Worm (Caenorhabditis elegans) whole organism, L4 larva: ENCODE results near the gene vha-13.
A peak's percentile ranks its signal among the peaks of the same experiment; 100 is the strongest.

ENCODE experiments used
- D1046.2 ChIP-seq: fragments of 200-800 bp; sonication (Bioruptor generic); IDR thresholded peaks from 2 replicates; pipeline ENCODE4 v1.3.6; 2022; ENCODE audit warnings: missing genetic modification characterization, missing compliant biosample characterization
- R02D3.7 ChIP-seq: fragments of 150-350 bp; sonication (generic microtip); optimal IDR thresholded peaks from 3 replicates; lab custom pipeline; 2014; ENCODE audit warnings: missing biosample characterization, missing genetic modification characterization
- aha-1 ChIP-seq: fragments of 150-350 bp; peaks from one replicate; lab custom pipeline; 2014; ENCODE audit warnings: missing biosample characterization, missing genetic modification characterization
- attf-4 ChIP-seq: sonication (generic microtip); optimal IDR thresholded peaks from 3 replicates; lab custom pipeline; 2017; ENCODE audit warnings: missing biosample characterization, missing genetic modification characterization
- ces-1 ChIP-seq: fragments of 150-350 bp; sonication (generic microtip); optimal IDR thresholded peaks from 4 replicates; lab custom pipeline; 2014; ENCODE audit warnings: missing biosample characterization, missing genetic modification reagents, missing genetic modification characterization
- daf-16 ChIP-seq, 3 experiments: sonication (generic microtip); optimal IDR thresholded peaks; 2 replicates each; lab custom pipeline; 2016 to 2017; ENCODE audit warnings: missing genetic modification characterization in 3 of 3, missing genetic modification reagents in 3 of 3, mild to moderate bottlenecking in 2 of 3, missing compliant biosample characterization in 2 of 3, missing biosample characterization in 1 of 3, moderate library complexity in 1 of 3
- daf-19 ChIP-seq: fragments of 200-800 bp; sonication (Bioruptor generic); conservative IDR thresholded peaks from 2 replicates; pipeline ENCODE4 v1.3.6; 2022; ENCODE audit warnings: missing genetic modification characterization, missing compliant biosample characterization
- dmd-8 ChIP-seq: fragments of 200-800 bp; sonication (Bioruptor generic); IDR thresholded peaks from 2 replicates; pipeline ENCODE4 v1.3.6; 2022; ENCODE audit warnings: missing genetic modification characterization, missing compliant biosample characterization
- dmd-9 ChIP-seq: fragments of 200-800 bp; sonication (Bioruptor generic); IDR thresholded peaks from 2 replicates; pipeline ENCODE4 v1.3.6; 2022; ENCODE audit warnings: missing genetic modification reagents, missing genetic modification characterization, missing compliant biosample characterization
- dve-1 ChIP-seq: sonication (generic microtip); optimal IDR thresholded peaks from 2 replicates; lab custom pipeline; 2017; ENCODE audit warnings: antibody characterized with exemption, mild to moderate bottlenecking, missing genetic modification characterization, missing compliant biosample characterization; ENCODE audit not compliant: insufficient read depth
- egl-27 ChIP-seq: sonication (generic microtip); optimal IDR thresholded peaks from 3 replicates; lab custom pipeline; 2017; ENCODE audit warnings: missing biosample characterization, missing genetic modification reagents, missing genetic modification characterization
- hlh-11 ChIP-seq: fragments of 200-800 bp; sonication (Bioruptor generic); optimal IDR thresholded peaks from 2 replicates; lab custom pipeline; 2018; ENCODE audit warnings: mild to moderate bottlenecking, missing genetic modification characterization, missing compliant biosample characterization
- hlh-30 ChIP-seq: sonication (generic microtip); optimal IDR thresholded peaks from 2 replicates; lab custom pipeline; 2017; ENCODE audit warnings: antibody characterized with exemption, mild to moderate bottlenecking, missing genetic modification characterization, missing compliant biosample characterization; ENCODE audit not compliant: insufficient read depth
- hmg-1.1 ChIP-seq: fragments of 200-800 bp; sonication (Bioruptor generic); IDR thresholded peaks from 2 replicates; pipeline ENCODE4 v1.3.6; 2022; ENCODE audit warnings: missing genetic modification reagents, missing genetic modification characterization, missing compliant biosample characterization
- lim-7 ChIP-seq: fragments of 200-800 bp; sonication (Bioruptor generic); IDR thresholded peaks from 2 replicates; pipeline ENCODE4 v1.3.6; 2022; ENCODE audit warnings: missing genetic modification characterization, missing compliant biosample characterization
- lin-15B ChIP-seq: fragments of 150-350 bp; sonication (generic microtip); optimal IDR thresholded peaks from 3 replicates; lab custom pipeline; 2014; ENCODE audit warnings: missing biosample characterization, missing genetic modification characterization
- lin-38 ChIP-seq: fragments of 200-800 bp; sonication (Bioruptor generic); IDR thresholded peaks from 2 replicates; pipeline ENCODE4 v1.3.6; 2022; ENCODE audit warnings: missing genetic modification reagents, missing genetic modification characterization, missing compliant biosample characterization
- lir-3 ChIP-seq: sonication (generic microtip); optimal IDR thresholded peaks from 2 replicates; lab custom pipeline; 2016; ENCODE audit warnings: mild to moderate bottlenecking, missing genetic modification characterization, missing compliant biosample characterization
- lsy-2 ChIP-seq, 2 experiments: fragments of 150-350 bp in 1 of 2; sonication (generic microtip) in 1 of 2; optimal IDR thresholded peaks; 2 replicates each; lab custom pipeline; 2014 to 2017; ENCODE audit warnings: missing biosample characterization in 2 of 2, missing genetic modification characterization in 2 of 2
- mdl-1 ChIP-seq, 2 experiments: fragments of 150-350 bp in 1 of 2; sonication (generic microtip) in 1 of 2; optimal IDR thresholded peaks; 2 replicates each; lab custom pipeline; 2014 to 2017; ENCODE audit warnings: missing biosample characterization in 2 of 2, missing genetic modification characterization in 2 of 2
- mep-1 ChIP-seq: fragments of 150-350 bp; sonication (generic microtip); optimal IDR thresholded peaks from 3 replicates; lab custom pipeline; 2014; ENCODE audit warnings: missing biosample characterization, missing genetic modification characterization
- mxl-3 ChIP-seq: fragments of 200-800 bp; sonication (Bioruptor generic); optimal IDR thresholded peaks from 2 replicates; lab custom pipeline; 2018; ENCODE audit warnings: mild to moderate bottlenecking, missing genetic modification characterization, missing compliant biosample characterization
- nhr-102 ChIP-seq: sonication (generic microtip); optimal IDR thresholded peaks from 2 replicates; lab custom pipeline; 2016; ENCODE audit warnings: mild to moderate bottlenecking, missing genetic modification characterization, moderate library complexity, missing compliant biosample characterization
- nhr-11 ChIP-seq: fragments of 150-350 bp; optimal IDR thresholded peaks from 2 replicates; lab custom pipeline; 2014; ENCODE audit warnings: missing biosample characterization, missing genetic modification characterization
- nhr-28 ChIP-seq: fragments of 150-350 bp; optimal IDR thresholded peaks from 2 replicates; lab custom pipeline; 2014; ENCODE audit warnings: missing biosample characterization, missing genetic modification characterization
- nhr-42 ChIP-seq: fragments of 200-800 bp; sonication (Bioruptor generic); IDR thresholded peaks from 2 replicates; pipeline ENCODE4 v1.3.6; 2022; ENCODE audit warnings: missing genetic modification characterization, missing compliant biosample characterization
- nhr-48 ChIP-seq: sonication (generic microtip); optimal IDR thresholded peaks from 2 replicates; lab custom pipeline; 2016; ENCODE audit warnings: mild to moderate bottlenecking, missing genetic modification characterization, missing compliant biosample characterization
- nhr-6 ChIP-seq: fragments of 150-350 bp; optimal IDR thresholded peaks from 2 replicates; lab custom pipeline; 2014; ENCODE audit warnings: missing biosample characterization, missing genetic modification characterization
- pha-4 ChIP-seq, 2 experiments: fragments of 150-350 bp in 1 of 2; fragments of 200-800 bp in 1 of 2; sonication (Bioruptor generic) in 1 of 2; IDR thresholded peaks in 1 of 2; optimal IDR thresholded peaks in 1 of 2; 2 replicates each; pipeline versions ENCODE4 v1.3.6 to Lab custom; 2014 to 2022; ENCODE audit warnings: missing genetic modification characterization in 2 of 2, missing genetic modification reagents in 2 of 2, missing biosample characterization in 1 of 2, missing compliant biosample characterization in 1 of 2
- rbr-2 ChIP-seq: sonication (generic microtip); optimal IDR thresholded peaks from 2 replicates; lab custom pipeline; 2016; ENCODE audit warnings: missing genotype, missing genetic modification characterization, missing compliant biosample characterization
- sdz-12 ChIP-seq: fragments of 200-800 bp; sonication (Bioruptor generic); optimal IDR thresholded peaks from 2 replicates; lab custom pipeline; 2018; ENCODE audit warnings: mild to moderate bottlenecking, missing genetic modification characterization, missing compliant biosample characterization
- set-16 ChIP-seq: fragments of 200-800 bp; sonication (Bioruptor generic); IDR thresholded peaks from 2 replicates; pipeline ENCODE4 v1.3.6; 2022; ENCODE audit warnings: missing genetic modification reagents, missing genetic modification characterization, missing compliant biosample characterization
- snpc-1.2 ChIP-seq: fragments of 200-800 bp; sonication (Bioruptor generic); IDR thresholded peaks from 2 replicates; pipeline ENCODE4 v1.3.6; 2022; ENCODE audit warnings: missing genetic modification reagents, missing genetic modification characterization, missing compliant biosample characterization
- snpc-4 ChIP-seq: fragments of 150-350 bp; optimal IDR thresholded peaks from 2 replicates; lab custom pipeline; 2014; ENCODE audit warnings: missing biosample characterization, missing genetic modification characterization
- unc-39 ChIP-seq: sonication (generic microtip); optimal IDR thresholded peaks from 2 replicates; lab custom pipeline; 2017; ENCODE audit warnings: missing biosample characterization, missing genetic modification characterization
- zag-1 ChIP-seq: fragments of 150-350 bp; optimal IDR thresholded peaks from 2 replicates; lab custom pipeline; 2014; ENCODE audit warnings: missing biosample characterization, missing genetic modification characterization

vha-13 gene

DNA sequence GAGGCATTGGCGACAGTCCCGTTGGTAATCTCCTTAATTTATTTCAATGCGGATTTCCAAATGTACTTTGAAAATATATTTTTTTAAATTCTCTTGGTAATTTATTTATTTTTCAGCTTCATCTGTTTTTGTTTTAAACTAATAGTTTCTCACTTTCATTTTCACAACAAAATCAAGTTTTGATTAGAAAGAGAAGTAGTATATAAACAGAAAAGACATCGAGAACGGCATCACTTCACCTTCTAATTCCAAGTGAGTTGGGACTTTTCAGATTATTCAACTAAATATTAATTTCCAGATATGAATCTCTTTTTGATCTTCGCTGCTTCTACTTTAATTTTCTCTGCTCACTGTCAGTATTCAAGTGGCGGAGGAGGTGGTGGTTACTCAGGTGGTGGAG lies 31.3 kb upstream of the vha-13 start, which contains the start of gene F47B8.14:
F47B8.14 (plus strand) TSS at position 301 of the 400 bp plus-strand sequence.
- TF ChIP-seq snpc-1.2 (GFP tag; lab: Robert Waterston, UW) (no peak), hlh-30 (tag; lab: Kevin White, UChicago) (no peak), ces-1 (no peak), nhr-42 (GFP tag; lab: Robert Waterston, UW) (no peak), nhr-48 (tag; lab: Kevin White, UChicago) (no peak), egl-27 (tag; lab: Kevin White, UChicago) (no peak), daf-19 (GFP tag; lab: Robert Waterston, UW) (no peak), pha-4 (GFP tag; IDR thresholded peaks at IDR 0.05; lab: Robert Waterston, UW) (no peak), pha-4 (tag; optimal IDR thresholded peaks at IDR 0.05; lab: Kevin White, UChicago) (no peak), aha-1 (tag; lab: Kevin White, UChicago) (no peak), nhr-6 (no peak)

DNA sequence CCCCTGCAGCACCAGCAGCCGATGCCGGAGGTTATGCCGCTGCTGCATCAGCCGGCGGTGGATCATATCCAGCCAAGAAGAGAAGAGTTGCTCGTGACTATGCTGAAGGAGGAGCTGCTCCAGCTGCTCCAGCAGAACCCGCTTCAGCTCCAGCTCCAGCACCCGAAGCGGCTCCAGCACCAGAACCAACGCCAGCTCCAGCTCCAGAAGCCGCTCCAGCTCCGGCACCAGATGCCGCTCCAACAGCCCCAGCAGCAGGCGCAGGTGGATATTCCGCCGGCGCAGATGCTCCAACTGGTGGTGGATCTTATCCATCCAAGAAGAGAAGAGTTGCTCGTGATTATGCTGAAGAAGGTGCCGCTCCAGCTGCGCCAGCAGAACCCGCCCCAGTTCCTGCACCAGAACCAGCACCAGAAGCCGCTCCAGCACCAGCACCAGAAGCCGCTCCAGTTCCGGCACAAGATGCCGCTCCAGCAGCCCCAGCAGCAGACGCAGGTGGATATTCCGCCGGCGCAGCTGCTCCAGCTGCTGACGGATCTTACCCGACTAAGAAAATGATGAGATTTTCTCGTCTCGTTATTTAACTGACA lies 30.7 kb upstream of the vha-13 start:
- 0 out of 2 replicates have a peak, but pooled peaks have one; percentile 33 for TF ChIP-seq dmd-8 (GFP tag; lab: Robert Waterston, UW)
- peak; percentile 24; the same call in 1 of the 2 replicates for TF ChIP-seq dmd-9 (GFP tag; lab: Robert Waterston, UW)
- no peak for TF ChIP-seq R02D3.7 (tag; lab: Kevin White, UChicago)
- TF ChIP-seq zag-1 (tag; lab: Kevin White, UChicago): no peak
- TF ChIP-seq lim-7 (GFP tag; lab: Robert Waterston, UW): 0 out of 2 replicates have a peak, but pooled peaks have one; percentile 55
- TF ChIP-seq nhr-11 (tag; lab: Kevin White, UChicago): no peak
- TF ChIP-seq set-16 (GFP tag; lab: Robert Waterston, UW): peak; percentile 99
- TF ChIP-seq unc-39 (tag; lab: Kevin White, UChicago): no peak
- TF ChIP-seq pha-4 (GFP tag; IDR thresholded peaks at IDR 0.05; lab: Robert Waterston, UW): peak; percentile 33; the same call in 1 of the 2 replicates
- no peak for TF ChIP-seq pha-4 (tag; optimal IDR thresholded peaks at IDR 0.05; lab: Kevin White, UChicago)

DNA sequence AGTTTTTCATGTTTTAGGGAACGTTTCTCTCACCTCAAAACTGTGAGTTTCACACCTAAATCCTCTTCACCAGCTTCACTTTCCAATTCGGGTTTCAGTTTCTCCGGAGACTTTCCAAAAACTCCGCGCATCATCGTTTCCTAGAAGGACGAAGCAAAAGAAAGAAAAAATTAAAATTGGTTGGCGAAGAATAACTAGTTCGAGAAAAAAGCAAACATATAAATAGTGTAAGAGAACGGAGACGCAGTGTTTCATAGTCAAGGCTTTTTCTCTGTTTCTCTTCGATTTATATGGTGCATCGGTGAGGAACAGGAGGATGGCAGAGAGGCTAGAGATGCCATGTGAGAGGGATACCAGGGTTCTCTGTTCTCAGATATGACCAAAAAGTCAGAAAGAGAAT lies 28.8 kb upstream of the vha-13 start, which contains the start of gene F47B8.3:
F47B8.3 (minus strand) TSS at position 261 of the 400 bp plus-strand sequence.
- TF ChIP-seq attf-4 (tag; lab: Kevin White, UChicago) (no peak), snpc-4 (tag; lab: Kevin White, UChicago) (no peak), lsy-2 (tag; optimal IDR thresholded peaks at IDR 0.05; lab: Kevin White, UChicago) (peak in 1 of 2 experiments; percentile 49), lin-15B (tag; lab: Kevin White, UChicago) (no peak), mdl-1 (tag; optimal IDR thresholded peaks at IDR 0.05; lab: Kevin White, UChicago) (peak in 1 of 2 experiments; percentile 70), nhr-28 (tag; lab: Kevin White, UChicago) (peak; percentile 50), mxl-3 (GFP tag; lab: Kevin White, UChicago) (peak; percentile 12), hmg-1.1 (GFP tag; lab: Robert Waterston, UW) (peak; percentile 48), dve-1 (tag; lab: Kevin White, UChicago) (peak; percentile 3), D1046.2 (GFP tag; lab: Robert Waterston, UW) (no peak), nhr-6 (peak; percentile 42), hlh-11 (tag; lab: Kevin White, UChicago) (peak; percentile 31), mep-1 (tag; lab: Kevin White, UChicago) (peak; percentile 59), sdz-12 (GFP tag; lab: Kevin White, UChicago) (no peak), nhr-102 (tag; lab: Kevin White, UChicago) (no peak), rbr-2 (tag; lab: Kevin White, UChicago) (peak; percentile 19), lir-3 (tag; lab: Kevin White, UChicago) (no peak), daf-16 (GFP tag; optimal IDR thresholded peaks at IDR 0.05; lab: Kevin White, UChicago) (no peak), daf-16 (tag; optimal IDR thresholded peaks at IDR 0.05; lab: Kevin White, UChicago) (peak; percentile 9), hlh-30 (tag; lab: Kevin White, UChicago) (peak; percentile 75), lin-38 (GFP tag; lab: Robert Waterston, UW) (no peak)
